Fruit fly (Drosophila melanogaster) whole organism, embryonic: ENCODE data around the gene CG7970.

Experiments used
- Abd-B ChIP-seq: fragments of 200-800 bp; sonication (Bioruptor generic); optimal IDR thresholded peaks from 2 replicates; lab custom pipeline; 2018; ENCODE audit warnings: missing biosample characterization, mild to moderate bottlenecking, missing genetic modification characterization, moderate library complexity
- BEAF-32 ChIP-seq: fragments of 200-800 bp; sonication (Bioruptor generic); optimal IDR thresholded peaks from 3 replicates; lab custom pipeline; 2017; ENCODE audit warnings: missing biosample characterization, missing genetic modification characterization, mild to moderate bottlenecking, moderate library complexity, missing genetic modification reagents
- CG10431 ChIP-seq: fragments of 200-800 bp; sonication (Bioruptor generic); optimal IDR thresholded peaks from 3 replicates; lab custom pipeline; 2018; ENCODE audit warnings: missing biosample characterization, mild to moderate bottlenecking, missing genetic modification characterization
- CG11093 ChIP-seq: fragments of 200-800 bp; sonication (Bioruptor generic); IDR thresholded peaks from 3 replicates; pipeline ENCODE4 v1.3.6; 2022; ENCODE audit warnings: missing biosample characterization, missing genetic modification characterization
- CG11696 ChIP-seq: fragments of 200-800 bp; sonication (Bioruptor generic); IDR thresholded peaks from 2 replicates; pipeline ENCODE4 v1.3.6; 2022; ENCODE audit warnings: missing biosample characterization, missing genetic modification characterization
- CG12659 ChIP-seq: fragments of 200-800 bp; sonication (Bioruptor generic); optimal IDR thresholded peaks from 3 replicates; lab custom pipeline; 2017; ENCODE audit warnings: mild to moderate bottlenecking, missing biosample characterization, missing genetic modification reagents, missing genetic modification characterization
- CG14965 ChIP-seq: fragments of 200-800 bp; sonication (Bioruptor generic); optimal IDR thresholded peaks from 2 replicates; lab custom pipeline; 2016; ENCODE audit warnings: missing biosample characterization, missing genetic modification characterization, borderline replicate concordance
- CG15514 ChIP-seq: fragments of 200-800 bp; sonication (Bioruptor generic); optimal IDR thresholded peaks from 3 replicates; lab custom pipeline; 2017; ENCODE audit warnings: missing biosample characterization, missing genetic modification characterization, mild to moderate bottlenecking, moderate library complexity, missing genetic modification reagents
- CG18599 ChIP-seq: fragments of 200-800 bp; sonication (Bioruptor generic); optimal IDR thresholded peaks from 3 replicates; lab custom pipeline; 2017; ENCODE audit warnings: missing biosample characterization, missing genetic modification characterization, mild to moderate bottlenecking, moderate library complexity, missing genetic modification reagents
- CG31224 ChIP-seq: fragments of 200-800 bp; sonication (Bioruptor generic); IDR thresholded peaks from 2 replicates; pipeline ENCODE4 v1.3.6; 2022; ENCODE audit warnings: missing biosample characterization, missing genetic modification characterization
- CG31388 ChIP-seq: fragments of 200-800 bp; sonication (Bioruptor generic); optimal IDR thresholded peaks from 2 replicates; lab custom pipeline; 2016; ENCODE audit warnings: missing biosample characterization, missing genetic modification characterization
- CG32767 ChIP-seq: fragments of 200-800 bp; sonication (Bioruptor generic); IDR thresholded peaks from 2 replicates; pipeline ENCODE4 v1.3.6; 2022; ENCODE audit warnings: missing biosample characterization, missing genetic modification characterization
- CG4617 ChIP-seq: fragments of 200-800 bp; sonication (Bioruptor generic); optimal IDR thresholded peaks from 3 replicates; lab custom pipeline; 2016; ENCODE audit warnings: missing biosample characterization, missing genetic modification characterization, borderline replicate concordance
- CG7372 ChIP-seq: fragments of 200-800 bp; sonication (Bioruptor generic); IDR thresholded peaks from 2 replicates; pipeline ENCODE4 v1.3.6; 2022; ENCODE audit warnings: missing biosample characterization, missing genetic modification characterization
- CG7839 ChIP-seq: fragments of 200-800 bp; sonication (Bioruptor generic); optimal IDR thresholded peaks from 3 replicates; lab custom pipeline; 2018; ENCODE audit warnings: missing biosample characterization, mild to moderate bottlenecking, missing genetic modification characterization, moderate library complexity
- Deaf1 ChIP-seq: fragments of 200-800 bp; optimal IDR thresholded peaks from 3 replicates; lab custom pipeline; 2019; ENCODE audit warnings: missing biosample characterization, mild to moderate bottlenecking, missing genetic modification characterization, moderate library complexity
- Dll ChIP-seq: fragments of 200-800 bp; sonication (Bioruptor generic); IDR thresholded peaks from 4 replicates; pipeline ENCODE4 v1.3.6; 2022; ENCODE audit warnings: missing biosample characterization, missing genetic modification characterization; ENCODE audit not compliant: partially characterized antibody
- Drgx ChIP-seq: fragments of 200-800 bp; sonication (Bioruptor generic); IDR thresholded peaks from 2 replicates; pipeline ENCODE4 v1.3.6; 2022; ENCODE audit warnings: missing biosample characterization, missing genetic modification characterization
- E2f2 ChIP-seq: fragments of 200-800 bp; sonication (Bioruptor generic); IDR thresholded peaks from 2 replicates; pipeline ENCODE4 v1.3.6; 2022; ENCODE audit warnings: missing biosample characterization, missing genetic modification characterization
- Ets97D ChIP-seq: fragments of 200-800 bp; sonication (Bioruptor generic); optimal IDR thresholded peaks from 3 replicates; lab custom pipeline; 2016; ENCODE audit warnings: missing biosample characterization, missing genetic modification characterization
- H2.0 ChIP-seq: fragments of 200-800 bp; sonication (Bioruptor generic); IDR thresholded peaks from 2 replicates; pipeline ENCODE4 v1.3.6; 2022; ENCODE audit warnings: missing biosample characterization, missing genetic modification characterization
- HLH54F ChIP-seq: fragments of 200-800 bp; sonication (Bioruptor generic); optimal IDR thresholded peaks from 3 replicates; lab custom pipeline; 2016; ENCODE audit warnings: missing biosample characterization, missing genetic modification characterization
- HmgZ ChIP-seq: fragments of 200-800 bp; sonication (Bioruptor generic); optimal IDR thresholded peaks from 2 replicates; lab custom pipeline; 2018; ENCODE audit warnings: missing biosample characterization, mild to moderate bottlenecking, missing genetic modification characterization
- Hr78 ChIP-seq, 2 experiments: fragments of 200-800 bp in 1 of 2; fragments of >200 bp in 1 of 2; sonication (Bioruptor generic) in 1 of 2; optimal IDR thresholded peaks; 2 replicates each; lab custom pipeline; 2017 to 2019; ENCODE audit warnings: missing biosample characterization in 2 of 2, missing genetic modification characterization in 2 of 2, mild to moderate bottlenecking in 1 of 2, moderate library complexity in 1 of 2
- MBD-R2 ChIP-seq: fragments of 200-800 bp; sonication (Bioruptor generic); IDR thresholded peaks from 2 replicates; pipeline ENCODE4 v1.3.6; 2022; ENCODE audit warnings: missing biosample characterization, missing genetic modification characterization
- MESR4 ChIP-seq: fragments of 200-800 bp; sonication (Bioruptor generic); optimal IDR thresholded peaks from 2 replicates; lab custom pipeline; 2018; ENCODE audit warnings: missing biosample characterization, mild to moderate bottlenecking, missing genetic modification characterization, moderate library complexity
- Max ChIP-seq: fragments of 200-800 bp; sonication (Bioruptor generic); optimal IDR thresholded peaks from 2 replicates; lab custom pipeline; 2016; ENCODE audit warnings: missing biosample characterization, mild to moderate bottlenecking, missing genetic modification characterization
- Med ChIP-seq: fragments of 200-800 bp; sonication (Bioruptor generic); peaks from one replicate; lab custom pipeline; 2016; ENCODE audit warnings: missing biosample characterization, missing genetic modification characterization, mild to moderate bottlenecking, inconsistent platforms, moderate library complexity
- Oaz ChIP-seq: fragments of 200-800 bp; sonication (Bioruptor generic); IDR thresholded peaks from 2 replicates; pipeline ENCODE4 v1.3.6; 2022; ENCODE audit warnings: missing biosample characterization, missing genetic modification characterization
- Rx ChIP-seq: fragments of 200-800 bp; sonication (Bioruptor generic); IDR thresholded peaks from 2 replicates; pipeline ENCODE4 v1.3.6; 2022; ENCODE audit warnings: missing biosample characterization, missing genetic modification characterization
- Sin3A ChIP-seq: fragments of >200 bp; optimal IDR thresholded peaks from 2 replicates; lab custom pipeline; 2018
- Sox102F ChIP-seq: fragments of 200-800 bp; sonication (Bioruptor generic); optimal IDR thresholded peaks from 2 replicates; lab custom pipeline; 2018; ENCODE audit warnings: missing biosample characterization, mild to moderate bottlenecking, missing genetic modification characterization, moderate library complexity
- Trl ChIP-seq, 3 experiments: fragments of >200 bp in 2 of 3; fragments of 200-800 bp in 1 of 3; sonication (Bioruptor generic) in 1 of 3; optimal IDR thresholded peaks; 2 replicates in 1 of 3; 3 replicates in 2 of 3; lab custom pipeline; 2016 to 2017; ENCODE audit warnings: missing biosample characterization in 1 of 3, missing genetic modification characterization in 1 of 3
- amos ChIP-seq: fragments of 200-800 bp; sonication (Bioruptor generic); IDR thresholded peaks from 2 replicates; pipeline ENCODE4 v1.3.6; 2022; ENCODE audit warnings: missing biosample characterization, missing genetic modification characterization; ENCODE audit not compliant: partially characterized antibody
- bbx ChIP-seq: fragments of 200-800 bp; sonication (Bioruptor generic); IDR thresholded peaks from 2 replicates; pipeline ENCODE4 v1.3.6; 2022; ENCODE audit warnings: missing biosample characterization, missing genetic modification characterization; ENCODE audit not compliant: partially characterized antibody
- crc ChIP-seq: fragments of 200-800 bp; sonication (Bioruptor generic); optimal IDR thresholded peaks from 2 replicates; lab custom pipeline; 2016; ENCODE audit warnings: missing biosample characterization, missing genetic modification characterization
- fd64A ChIP-seq: fragments of 200-800 bp; sonication (Bioruptor generic); optimal IDR thresholded peaks from 3 replicates; lab custom pipeline; 2018; ENCODE audit warnings: missing biosample characterization, mild to moderate bottlenecking, missing genetic modification characterization
- inv ChIP-seq: fragments of 200-800 bp; sonication (Bioruptor generic); IDR thresholded peaks from 2 replicates; pipeline ENCODE4 v1.3.6; 2022; ENCODE audit warnings: missing biosample characterization, missing genetic modification characterization; ENCODE audit not compliant: partially characterized antibody
- nmo ChIP-seq: fragments of 200-800 bp; sonication (Bioruptor generic); optimal IDR thresholded peaks from 2 replicates; lab custom pipeline; 2018; ENCODE audit warnings: missing biosample characterization, mild to moderate bottlenecking, missing genetic modification characterization, moderate library complexity
- nom ChIP-seq: fragments of 200-800 bp; sonication (Bioruptor generic); optimal IDR thresholded peaks from 2 replicates; lab custom pipeline; 2017; ENCODE audit warnings: missing biosample characterization, missing genetic modification characterization, mild to moderate bottlenecking, moderate library complexity, missing genetic modification reagents
- odd ChIP-seq: fragments of 200-800 bp; sonication (Bioruptor generic); optimal IDR thresholded peaks from 2 replicates; lab custom pipeline; 2017; ENCODE audit warnings: missing biosample characterization, mild to moderate bottlenecking, missing genetic modification characterization
- pan ChIP-seq, 4 experiments: fragments of >200 bp in 3 of 4; fragments of 200-800 bp in 1 of 4; sonication (Bioruptor generic) in 1 of 4; optimal IDR thresholded peaks in 3 of 4; IDR thresholded peaks in 1 of 4; 2 replicates each; pipeline versions ENCODE4 v1.3.6 to Lab custom; 2017 to 2022; ENCODE audit warnings: missing biosample characterization in 2 of 4, missing genetic modification characterization in 2 of 4, mixed read lengths in 1 of 4
- phol ChIP-seq: fragments of 200-800 bp; sonication (Bioruptor generic); optimal IDR thresholded peaks from 3 replicates; lab custom pipeline; 2018; ENCODE audit warnings: missing biosample characterization, mild to moderate bottlenecking, missing genetic modification characterization, moderate library complexity
- sens ChIP-seq: fragments of 200-800 bp; sonication (Bioruptor generic); peaks from one replicate; lab custom pipeline; 2016; ENCODE audit warnings: missing biosample characterization, missing genetic modification characterization
- sens-2 ChIP-seq: fragments of 200-800 bp; sonication (Bioruptor generic); IDR thresholded peaks from 2 replicates; pipeline ENCODE4 v1.3.6; 2022; ENCODE audit warnings: missing biosample characterization, missing genetic modification characterization
- stc ChIP-seq: fragments of 200-800 bp; sonication (Bioruptor generic); IDR thresholded peaks from 2 replicates; pipeline ENCODE4 v1.3.6; 2022; ENCODE audit warnings: missing biosample characterization, missing genetic modification characterization
- tap ChIP-seq: fragments of 200-800 bp; optimal IDR thresholded peaks from 3 replicates; lab custom pipeline; 2019; ENCODE audit warnings: missing biosample characterization, mild to moderate bottlenecking, missing genetic modification characterization, moderate library complexity
- tin ChIP-seq: fragments of 200-800 bp; sonication (Bioruptor generic); optimal IDR thresholded peaks from 3 replicates; lab custom pipeline; 2016; ENCODE audit warnings: missing biosample characterization, missing genetic modification characterization
- zen2 ChIP-seq: fragments of 200-800 bp; sonication (Bioruptor generic); IDR thresholded peaks from 3 replicates; pipeline ENCODE4 v1.3.6; 2022; ENCODE audit warnings: missing biosample characterization, missing genetic modification characterization; ENCODE audit not compliant: partially characterized antibody

The CG7970 gene

dm6 chr3L:1652700-1653200, at the start of gene CG7970, which contains the start of gene Vta1:
CG7970 (plus strand) TSS chr3L:1652750.
Vta1 (minus strand) TSS chr3L:1652900.
- peak; percentile 68 for TF ChIP-seq MESR4
- TF ChIP-seq Deaf1 (tag; lab: Kevin White, UChicago): peak; percentile 74
- no peak for TF ChIP-seq odd (GFP tag; lab: Kevin White, UChicago)
- TF ChIP-seq CG31224 (GFP tag; lab: Robert Waterston, UW): no peak
- peak in 1 of 2 experiments; percentile 94 for TF ChIP-seq Hr78 (GFP tag; optimal IDR thresholded peaks at IDR 0.05; lab: Kevin White, UChicago)
- peak; percentile 63 for TF ChIP-seq Drgx (GFP tag; lab: Robert Waterston, UW)
- TF ChIP-seq MBD-R2 (GFP tag; lab: Robert Waterston, UW): peak; percentile 82
- 0 out of 4 replicates have a peak, but pooled peaks have one; percentile 26 for TF ChIP-seq Dll (GFP tag; lab: Robert Waterston, UW)
- peak; percentile 8 for TF ChIP-seq BEAF-32 (GFP tag; lab: Kevin White, UChicago)
- TF ChIP-seq Abd-B (GFP tag; lab: Kevin White, UChicago): no peak
- TF ChIP-seq H2.0: no peak
- no peak for TF ChIP-seq CG12659 (GFP tag; lab: Kevin White, UChicago)
- no peak for TF ChIP-seq CG11093 (GFP tag; lab: Robert Waterston, UW)
- TF ChIP-seq bbx (GFP tag; lab: Robert Waterston, UW): 0 out of 2 replicates have a peak, but pooled peaks have one; percentile 47
- TF ChIP-seq E2f2: peak; percentile 42; the same call in 1 of the 2 replicates
- peak; percentile 87 for TF ChIP-seq CG4617 (GFP tag; lab: Kevin White, UChicago)
- no peak for TF ChIP-seq inv (GFP tag; lab: Robert Waterston, UW)
- no peak for TF ChIP-seq CG32767 (GFP tag; lab: Robert Waterston, UW)
- no peak for TF ChIP-seq sens-2 (GFP tag; lab: Robert Waterston, UW)
- no peak for TF ChIP-seq CG7839
- no peak for TF ChIP-seq CG18599 (GFP tag; lab: Kevin White, UChicago)
- TF ChIP-seq CG7372 (GFP tag; lab: Robert Waterston, UW): no peak
- TF ChIP-seq nom (GFP tag; lab: Kevin White, UChicago): peak; percentile 98
- no peak for TF ChIP-seq zen2 (GFP tag; lab: Robert Waterston, UW)
- no peak for TF ChIP-seq CG10431 (GFP tag; lab: Kevin White, UChicago)
- no peak for TF ChIP-seq fd64A
- TF ChIP-seq Oaz (GFP tag; lab: Robert Waterston, UW): no peak
- peak; percentile 56 for TF ChIP-seq Med
- no peak for TF ChIP-seq Rx
- peak; percentile 64 for TF ChIP-seq HmgZ (tag; lab: Kevin White, UChicago)
- peak; percentile 30; the same call in 1 of the 2 replicates for TF ChIP-seq amos (GFP tag; lab: Robert Waterston, UW)
- no peak for TF ChIP-seq Sox102F
- peak in 1 of 2 experiments; percentile 22 for TF ChIP-seq Trl (optimal IDR thresholded peaks at IDR 0.05; lab: Kevin White, UChicago)
- TF ChIP-seq Trl (GFP tag; optimal IDR thresholded peaks at IDR 0.05; lab: Kevin White, UChicago): no peak
- TF ChIP-seq nmo (GFP tag; lab: Kevin White, UChicago): peak; percentile 16
- TF ChIP-seq CG11696 (GFP tag; lab: Robert Waterston, UW): no peak
- no peak for TF ChIP-seq tin (GFP tag; lab: Kevin White, UChicago)
- TF ChIP-seq Max (GFP tag; lab: Kevin White, UChicago): no peak
- TF ChIP-seq CG15514 (GFP tag; lab: Kevin White, UChicago): peak; percentile 99
- peak; percentile 47 for TF ChIP-seq Sin3A (lab: Kevin White, UChicago)
- TF ChIP-seq sens (GFP tag; lab: Kevin White, UChicago): no peak
- TF ChIP-seq CG14965 (GFP tag; lab: Kevin White, UChicago): no peak
- no peak for TF ChIP-seq CG31388 (GFP tag; lab: Kevin White, UChicago)
- TF ChIP-seq pan (optimal IDR thresholded peaks at IDR 0.05; lab: Kevin White, UChicago): no peak
- no peak for TF ChIP-seq pan (GFP tag; optimal IDR thresholded peaks at IDR 0.05 in 1 of 2, IDR thresholded peaks at IDR 0.05 in 1 of 2)
- TF ChIP-seq tap: no peak
- no peak for TF ChIP-seq Ets97D (GFP tag; lab: Kevin White, UChicago)
- no peak for TF ChIP-seq phol (tag; lab: Kevin White, UChicago)
- no peak for TF ChIP-seq HLH54F (GFP tag; lab: Kevin White, UChicago)
- no peak for TF ChIP-seq crc (GFP tag; lab: Kevin White, UChicago)
- TF ChIP-seq stc (GFP tag; lab: Robert Waterston, UW): no peak
